Worm (Caenorhabditis elegans): ENCODE results near the gene rap-2.

The rap-2 gene

ce11 chrV:15069435-15069985 is 5.6 kb upstream of the rap-2 start:
- peak in 1 of 2 experiments; percentile 73 for TF ChIP-seq lsy-2 (tag; optimal IDR thresholded peaks at IDR 0.05)
- peak; percentile 3 for TF ChIP-seq lin-14 (GFP tag; optimal IDR thresholded peaks at IDR 0.05)
- no peak for TF ChIP-seq isw-1 (GFP tag; IDR thresholded peaks at IDR 0.05)

ce11 chrV:15068378-15068777 is 4.5 kb upstream of the rap-2 start, which contains the start of gene dnj-3:
Gene dnj-3 (plus strand): TSS chrV:15068678.
- TF ChIP-seq pag-3 (tag; optimal IDR thresholded peaks at IDR 0.05; ENCODE audit: borderline replicate concordance, insufficient read depth) = no peak
- TF ChIP-seq efl-1 (optimal IDR thresholded peaks at IDR 0.05) = no peak
- peak in 1 of 2 experiments; percentile 24 for TF ChIP-seq efl-1 (GFP tag; optimal IDR thresholded peaks at IDR 0.05 in 1 of 2)
- TF ChIP-seq nhr-20 (tag; optimal IDR thresholded peaks at IDR 0.05) = no peak
- TF ChIP-seq ceh-8 (GFP tag; optimal IDR thresholded peaks at IDR 0.05) = no peak
- no peak for TF ChIP-seq fkh-8 (tag; optimal IDR thresholded peaks at IDR 0.05)
- TF ChIP-seq ceh-63 (GFP tag; optimal IDR thresholded peaks at IDR 0.05) = no peak
- no peak for TF ChIP-seq ets-5 (GFP tag; IDR thresholded peaks at IDR 0.05)

- no peak for TF ChIP-seq F16B12.6 (tag; optimal IDR thresholded peaks at IDR 0.05)
These were observed 3.3 kb upstream of the rap-2 start, which contains the start of gene C25D7.10 for ce11 chrV:15067165-15067564. Gene C25D7.10 (plus strand): TSS chrV:15067465.

- TF ChIP-seq tlp-1 (tag; optimal IDR thresholded peaks at IDR 0.05) = no peak
- TF ChIP-seq efl-1 (optimal IDR thresholded peaks at IDR 0.05) = no peak
- peak in 1 of 2 experiments; percentile 13 for TF ChIP-seq efl-1 (GFP tag; optimal IDR thresholded peaks at IDR 0.05 in 1 of 2)
These were observed 2.0 kb upstream of the rap-2 start, which contains the start of gene otub-1 for ce11 chrV:15065837-15066348. Gene otub-1 (plus strand): TSS chrV:15066298.

- TF ChIP-seq lsy-2 (tag; optimal IDR thresholded peaks at IDR 0.05) = peak; percentile 31 to 62
- TF ChIP-seq isw-1 (GFP tag; IDR thresholded peaks at IDR 0.05) = 0 out of 2 replicates have a peak, but pooled peaks have one; percentile 2
- TF ChIP-seq lin-15B (tag; optimal IDR thresholded peaks at IDR 0.05) = no peak
- TF ChIP-seq egl-27 (tag; optimal IDR thresholded peaks at IDR 0.05) = no peak
- no peak for TF ChIP-seq fos-1 (tag; optimal IDR thresholded peaks at IDR 0.05)
- TF ChIP-seq lir-3 (tag; optimal IDR thresholded peaks at IDR 0.05; ENCODE audit: poor library complexity) = no peak
- no peak for TF ChIP-seq mdl-1 (tag; optimal IDR thresholded peaks at IDR 0.05)
- TF ChIP-seq sox-4 (tag; optimal IDR thresholded peaks at IDR 0.05) = no peak
- TF ChIP-seq hlh-17 (GFP tag; optimal IDR thresholded peaks at IDR 0.05; ENCODE audit: borderline replicate concordance) = no peak
- no peak for TF ChIP-seq pqm-1 (tag; optimal IDR thresholded peaks at IDR 0.05)
- TF ChIP-seq efl-1 (optimal IDR thresholded peaks at IDR 0.05) = peak; percentile 34 to 53
- peak; percentile 37 to 89 for TF ChIP-seq efl-1 (GFP tag; optimal IDR thresholded peaks at IDR 0.05 in 1 of 2)
- TF ChIP-seq snu-23 (GFP tag; optimal IDR thresholded peaks at IDR 0.05) = peak; percentile 46
- TF ChIP-seq unc-62 (GFP tag; optimal IDR thresholded peaks at IDR 0.05) = no peak
- no peak for TF ChIP-seq unc-30 (tag; optimal IDR thresholded peaks at IDR 0.05)
- TF ChIP-seq unc-130 (tag; optimal IDR thresholded peaks at IDR 0.05) = no peak
- no peak for TF ChIP-seq nhr-11 (tag; optimal IDR thresholded peaks at IDR 0.05)
- peak; percentile 31 for TF ChIP-seq nhr-20 (tag; optimal IDR thresholded peaks at IDR 0.05)
- TF ChIP-seq ceh-88 (GFP tag; IDR thresholded peaks at IDR 0.05) = no peak
- no peak for TF ChIP-seq hlh-4 (tag; optimal IDR thresholded peaks at IDR 0.05)
- no peak for TF ChIP-seq C34B4.2 (tag; optimal IDR thresholded peaks at IDR 0.05)
- no peak for TF ChIP-seq pag-3 (tag; optimal IDR thresholded peaks at IDR 0.05; ENCODE audit: borderline replicate concordance, insufficient read depth)
- TF ChIP-seq mep-1 (tag; optimal IDR thresholded peaks at IDR 0.05) = peak; percentile 18
- TF ChIP-seq mab-9 (GFP tag; IDR thresholded peaks at IDR 0.05) = no peak
- TF ChIP-seq aha-1 (tag; optimal IDR thresholded peaks at IDR 0.05) = no peak
- no peak for TF ChIP-seq alr-1 (tag; optimal IDR thresholded peaks at IDR 0.05; ENCODE audit: borderline replicate concordance)
- peak; percentile 55 for TF ChIP-seq lin-14 (GFP tag; optimal IDR thresholded peaks at IDR 0.05)
- no peak for TF ChIP-seq fkh-4 (tag; optimal IDR thresholded peaks at IDR 0.05; ENCODE audit: borderline replicate concordance)
- TF ChIP-seq dsc-1 (tag; optimal IDR thresholded peaks at IDR 0.05) = peak; percentile 2
- TF ChIP-seq ceh-82 (tag; optimal IDR thresholded peaks at IDR 0.05) = peak in 1 of 3 experiments; percentile 32
- TF ChIP-seq blmp-1 (tag; optimal IDR thresholded peaks at IDR 0.05) = no peak
- TF ChIP-seq nhr-76 (tag; optimal IDR thresholded peaks at IDR 0.05) = no peak
- no peak for TF ChIP-seq zip-4 (GFP tag; optimal IDR thresholded peaks at IDR 0.05)
- TF ChIP-seq ceh-90 (tag; optimal IDR thresholded peaks at IDR 0.05) = no peak
These were observed 1.3 kb upstream of the rap-2 start, which contains the start of gene C25D7.9 for ce11 chrV:15065068-15065744. Gene C25D7.9 (plus strand): TSS chrV:15065135.
